Fruit fly (Drosophila melanogaster) whole organism, embryonic: Measurements from ENCODE around the gene Rfx.

Experiments
- Ada2b ChIP-seq: fragments of 200-800 bp; sonication (Bioruptor generic); IDR thresholded peaks from 2 replicates; pipeline ENCODE4 v1.3.6; 2022; ENCODE audit warnings: missing biosample characterization, missing genetic modification characterization
- Adf1 ChIP-seq: fragments of 200-800 bp; sonication (Bioruptor generic); IDR thresholded peaks from 2 replicates; pipeline ENCODE4 v1.3.6; 2022; ENCODE audit warnings: missing biosample characterization, missing genetic modification characterization
- Atf3 ChIP-seq: fragments of 200-800 bp; sonication (Bioruptor generic); optimal IDR thresholded peaks from 3 replicates; lab custom pipeline; 2016; ENCODE audit warnings: missing biosample characterization, missing genetic modification characterization
- CG10462 ChIP-seq: fragments of 200-800 bp; sonication (Bioruptor generic); optimal IDR thresholded peaks from 2 replicates; lab custom pipeline; 2016; ENCODE audit warnings: missing biosample characterization, missing genetic modification characterization
- CG10654 ChIP-seq: fragments of 200-800 bp; sonication (Bioruptor generic); optimal IDR thresholded peaks from 2 replicates; lab custom pipeline; 2016; ENCODE audit warnings: missing biosample characterization, missing genetic modification characterization
- CG12071 ChIP-seq: fragments of 200-800 bp; sonication (Bioruptor generic); optimal IDR thresholded peaks from 3 replicates; lab custom pipeline; 2018; ENCODE audit warnings: missing biosample characterization, mild to moderate bottlenecking, missing genetic modification characterization
- CG12744 ChIP-seq: fragments of 200-800 bp; sonication (Bioruptor generic); optimal IDR thresholded peaks from 2 replicates; lab custom pipeline; 2016; ENCODE audit warnings: missing biosample characterization, missing genetic modification characterization
- CG1602 ChIP-seq: fragments of 200-800 bp; sonication (Bioruptor generic); optimal IDR thresholded peaks from 3 replicates; lab custom pipeline; 2016; ENCODE audit warnings: missing biosample characterization, missing genetic modification characterization
- CG16813 ChIP-seq: fragments of 200-800 bp; sonication (Bioruptor generic); IDR thresholded peaks from 3 replicates; pipeline ENCODE4 v1.3.6; 2022; ENCODE audit warnings: missing biosample characterization, missing genetic modification characterization; ENCODE audit not compliant: partially characterized antibody
- CG16863 ChIP-seq: fragments of 200-800 bp; sonication (Bioruptor generic); optimal IDR thresholded peaks from 3 replicates; lab custom pipeline; 2016; ENCODE audit warnings: missing biosample characterization, missing genetic modification characterization
- CG18262 ChIP-seq: fragments of 200-800 bp; optimal IDR thresholded peaks from 3 replicates; lab custom pipeline; 2019; ENCODE audit warnings: missing biosample characterization, mild to moderate bottlenecking, missing genetic modification characterization, moderate library complexity
- CG2678 ChIP-seq: fragments of 200-800 bp; sonication (Bioruptor generic); optimal IDR thresholded peaks from 3 replicates; lab custom pipeline; 2019; ENCODE audit warnings: missing biosample characterization, mild to moderate bottlenecking, missing genetic modification characterization, moderate library complexity
- CG30431 ChIP-seq: fragments of 200-800 bp; sonication (Bioruptor generic); optimal IDR thresholded peaks from 2 replicates; lab custom pipeline; 2017; ENCODE audit warnings: missing biosample characterization, missing genetic modification characterization
- CG33213 ChIP-seq: fragments of 200-800 bp; sonication (Bioruptor generic); optimal IDR thresholded peaks from 3 replicates; lab custom pipeline; 2016; ENCODE audit warnings: missing biosample characterization, missing genetic modification characterization
- CG4282 ChIP-seq: fragments of 200-800 bp; sonication (Bioruptor generic); optimal IDR thresholded peaks from 2 replicates; lab custom pipeline; 2016; ENCODE audit warnings: missing biosample characterization, missing genetic modification characterization
- CG7745 ChIP-seq: fragments of 200-800 bp; sonication (Bioruptor generic); optimal IDR thresholded peaks from 2 replicates; lab custom pipeline; 2018; ENCODE audit warnings: missing biosample characterization, mild to moderate bottlenecking, missing genetic modification characterization, moderate library complexity
- Dad ChIP-seq: fragments of 200-800 bp; sonication (Bioruptor generic); optimal IDR thresholded peaks from 3 replicates; lab custom pipeline; 2016; ENCODE audit warnings: missing biosample characterization, missing genetic modification characterization
- Dbx ChIP-seq: fragments of 200-800 bp; sonication (Bioruptor generic); IDR thresholded peaks from 3 replicates; pipeline ENCODE4 v1.3.6; 2022; ENCODE audit warnings: missing biosample characterization, missing genetic modification characterization
- Dfd ChIP-seq, 2 experiments: fragments of >200 bp; optimal IDR thresholded peaks; 2 replicates each; lab custom pipeline; 2017; ENCODE audit warnings: missing biosample characterization in 2 of 2, missing genetic modification characterization in 2 of 2
- HLHmδ ChIP-seq: fragments of 200-800 bp; sonication (Bioruptor generic); optimal IDR thresholded peaks from 2 replicates; lab custom pipeline; 2018; ENCODE audit warnings: missing biosample characterization, mild to moderate bottlenecking, missing genetic modification characterization, moderate library complexity
- Hey ChIP-seq: fragments of 200-800 bp; sonication (Bioruptor generic); optimal IDR thresholded peaks from 3 replicates; lab custom pipeline; 2018; ENCODE audit warnings: missing biosample characterization, mild to moderate bottlenecking, missing genetic modification characterization
- MESR4 ChIP-seq: fragments of 200-800 bp; sonication (Bioruptor generic); optimal IDR thresholded peaks from 2 replicates; lab custom pipeline; 2018; ENCODE audit warnings: missing biosample characterization, mild to moderate bottlenecking, missing genetic modification characterization, moderate library complexity
- MTF-1 ChIP-seq: fragments of 200-800 bp; sonication (Bioruptor generic); optimal IDR thresholded peaks from 2 replicates; lab custom pipeline; 2018; ENCODE audit warnings: missing biosample characterization, mild to moderate bottlenecking, missing genetic modification characterization, borderline replicate concordance
- NC2α ChIP-seq: fragments of 200-800 bp; sonication (Bioruptor generic); optimal IDR thresholded peaks from 2 replicates; lab custom pipeline; 2016; ENCODE audit warnings: missing biosample characterization, missing genetic modification characterization
- Taf1 ChIP-seq: fragments of 200-800 bp; sonication (Bioruptor generic); IDR thresholded peaks from 2 replicates; pipeline ENCODE4 v1.3.6; 2022; ENCODE audit warnings: missing biosample characterization, missing genetic modification characterization
- ac ChIP-seq: fragments of 200-800 bp; sonication (Bioruptor generic); optimal IDR thresholded peaks from 3 replicates; lab custom pipeline; 2017; ENCODE audit warnings: missing biosample characterization, mild to moderate bottlenecking, missing genetic modification characterization
- bsh ChIP-seq, 2 experiments: fragments of 200-800 bp; sonication (Bioruptor generic); optimal IDR thresholded peaks; 2 replicates each; lab custom pipeline; 2017 to 2018; ENCODE audit warnings: mild to moderate bottlenecking in 2 of 2, missing biosample characterization in 2 of 2, missing genetic modification characterization in 2 of 2, moderate library complexity in 1 of 2
- btn ChIP-seq: fragments of 200-800 bp; sonication (Bioruptor generic); optimal IDR thresholded peaks from 2 replicates; lab custom pipeline; 2016; ENCODE audit warnings: missing biosample characterization, missing genetic modification characterization
- caup ChIP-seq: fragments of 200-800 bp; sonication (Bioruptor generic); optimal IDR thresholded peaks from 3 replicates; lab custom pipeline; 2017; ENCODE audit warnings: missing biosample characterization, mild to moderate bottlenecking, missing genetic modification characterization, moderate library complexity; ENCODE audit not compliant: severe bottlenecking
- cg ChIP-seq: fragments of 200-800 bp; sonication (Bioruptor generic); optimal IDR thresholded peaks from 3 replicates; lab custom pipeline; 2019; ENCODE audit warnings: missing biosample characterization, mild to moderate bottlenecking, missing genetic modification characterization, moderate library complexity
- chn ChIP-seq: fragments of 200-800 bp; sonication (Bioruptor generic); optimal IDR thresholded peaks from 2 replicates; lab custom pipeline; 2016; ENCODE audit warnings: missing biosample characterization, missing genetic modification characterization
- corto ChIP-seq: fragments of 200-800 bp; sonication (Bioruptor generic); optimal IDR thresholded peaks from 2 replicates; lab custom pipeline; 2016; ENCODE audit warnings: missing biosample characterization, mild to moderate bottlenecking, missing genetic modification characterization, moderate library complexity
- crol ChIP-seq: fragments of 200-800 bp; sonication (Bioruptor generic); IDR thresholded peaks from 2 replicates; pipeline ENCODE4 v1.3.6; 2022; ENCODE audit warnings: missing biosample characterization, missing genetic modification characterization
- dan ChIP-seq: fragments of 200-800 bp; sonication (Bioruptor generic); IDR thresholded peaks from 2 replicates; pipeline ENCODE4 v1.3.6; 2022; ENCODE audit warnings: missing biosample characterization, missing genetic modification characterization
- en ChIP-seq: fragments of 200-800 bp; sonication (Bioruptor generic); optimal IDR thresholded peaks from 2 replicates; lab custom pipeline; 2016; ENCODE audit warnings: missing biosample characterization, missing genetic modification characterization
- ewg ChIP-seq: fragments of 200-800 bp; sonication (Bioruptor generic); optimal IDR thresholded peaks from 3 replicates; lab custom pipeline; 2017; ENCODE audit warnings: mild to moderate bottlenecking, missing biosample characterization, missing genetic modification reagents, missing genetic modification characterization
- gro ChIP-seq: fragments of 200-800 bp; sonication (Bioruptor generic); optimal IDR thresholded peaks from 2 replicates; lab custom pipeline; 2016; ENCODE audit warnings: missing biosample characterization, missing genetic modification characterization
- nmo ChIP-seq: fragments of 200-800 bp; sonication (Bioruptor generic); optimal IDR thresholded peaks from 2 replicates; lab custom pipeline; 2018; ENCODE audit warnings: missing biosample characterization, mild to moderate bottlenecking, missing genetic modification characterization, moderate library complexity
- org-1 ChIP-seq: fragments of 200-800 bp; sonication (Bioruptor generic); optimal IDR thresholded peaks from 2 replicates; lab custom pipeline; 2017; ENCODE audit warnings: missing biosample characterization, missing genetic modification characterization
- run ChIP-seq: fragments of 200-800 bp; sonication (Bioruptor generic); optimal IDR thresholded peaks from 3 replicates; lab custom pipeline; 2018; ENCODE audit warnings: missing biosample characterization, mild to moderate bottlenecking, missing genetic modification characterization
- scrt ChIP-seq: fragments of 200-800 bp; sonication (Bioruptor generic); optimal IDR thresholded peaks from 2 replicates; lab custom pipeline; 2018; ENCODE audit warnings: missing biosample characterization, mild to moderate bottlenecking, missing genetic modification characterization, moderate library complexity
- sim ChIP-seq: fragments of 200-800 bp; sonication (Bioruptor generic); IDR thresholded peaks from 2 replicates; pipeline ENCODE4 v1.3.6; 2022; ENCODE audit warnings: missing biosample characterization, missing genetic modification characterization
- sob ChIP-seq: fragments of 200-800 bp; sonication (Bioruptor generic); IDR thresholded peaks from 2 replicates; pipeline ENCODE4 v1.3.6; 2022; ENCODE audit warnings: missing biosample characterization, missing genetic modification characterization
- stwl ChIP-seq: fragments of 200-800 bp; sonication (Bioruptor generic); optimal IDR thresholded peaks from 3 replicates; lab custom pipeline; 2018; ENCODE audit warnings: missing biosample characterization, mild to moderate bottlenecking, missing genetic modification characterization, moderate library complexity
- tll ChIP-seq, 2 experiments: fragments of 200-800 bp in 1 of 2; fragments of >200 bp in 1 of 2; sonication (Bioruptor generic) in 1 of 2; optimal IDR thresholded peaks; 2 replicates each; lab custom pipeline; 2017 to 2019; ENCODE audit warnings: missing biosample characterization in 2 of 2, missing genetic modification characterization in 2 of 2, mild to moderate bottlenecking in 1 of 2, moderate library complexity in 1 of 2
- trem ChIP-seq: fragments of 200-800 bp; optimal IDR thresholded peaks from 3 replicates; lab custom pipeline; 2019; ENCODE audit warnings: missing biosample characterization, mild to moderate bottlenecking, missing genetic modification characterization, moderate library complexity
- twi ChIP-seq: fragments of 200-800 bp; optimal IDR thresholded peaks from 2 replicates; lab custom pipeline; 2019; ENCODE audit warnings: missing biosample characterization, mild to moderate bottlenecking, missing genetic modification characterization, moderate library complexity
- tx ChIP-seq: fragments of 200-800 bp; sonication (Bioruptor generic); optimal IDR thresholded peaks from 2 replicates; lab custom pipeline; 2016; ENCODE audit warnings: missing biosample characterization, missing genetic modification characterization
- usp ChIP-seq: fragments of >200 bp; optimal IDR thresholded peaks from 2 replicates; lab custom pipeline; 2017; ENCODE audit warnings: missing biosample characterization, missing genetic modification characterization
- yki ChIP-seq: fragments of >200 bp; optimal IDR thresholded peaks from 3 replicates; lab custom pipeline; 2018

Rfx gene

dm6 chr3R:10411752-10412549, 34.1 kb upstream of the Rfx start (continued):
- TF ChIP-seq chn, result no peak
- no peak for TF ChIP-seq HLHmδ (GFP tag; lab: Kevin White, UChicago)
- no peak for TF ChIP-seq yki (lab: Kevin White, UChicago)
- TF ChIP-seq CG10654, result no peak
- TF ChIP-seq Taf1, result peak; percentile 84
- TF ChIP-seq MESR4 (GFP tag; lab: Kevin White, UChicago), result no peak
- TF ChIP-seq scrt (GFP tag; lab: Kevin White, UChicago), result no peak
- TF ChIP-seq CG16813 (GFP tag; lab: Robert Waterston, UW), result no peak
- no peak for TF ChIP-seq en (GFP tag; lab: Kevin White, UChicago)
- no peak for TF ChIP-seq tx (GFP tag; lab: Kevin White, UChicago)
- TF ChIP-seq CG18262 (tag; lab: Kevin White, UChicago), result no peak
- no peak for TF ChIP-seq CG16863
- no peak for TF ChIP-seq CG12071 (GFP tag; lab: Kevin White, UChicago)
- peak; percentile 84 for TF ChIP-seq sob (GFP tag; lab: Robert Waterston, UW)
- no peak for TF ChIP-seq sim (GFP tag; lab: Robert Waterston, UW)
- no peak for TF ChIP-seq Atf3 (GFP tag; lab: Kevin White, UChicago)
- no peak for TF ChIP-seq CG12744
- TF ChIP-seq CG2678 (tag; lab: Kevin White, UChicago), result no peak
- TF ChIP-seq CG10462 (GFP tag; lab: Kevin White, UChicago), result no peak
- TF ChIP-seq gro (GFP tag; lab: Kevin White, UChicago), result peak; percentile 73
- no peak for TF ChIP-seq MTF-1 (GFP tag; lab: Kevin White, UChicago)
- TF ChIP-seq Hey (tag; lab: Kevin White, UChicago), result peak; percentile 73
- no peak for TF ChIP-seq usp (GFP tag; lab: Kevin White, UChicago)
- TF ChIP-seq CG1602 (GFP tag; lab: Kevin White, UChicago), result no peak
- TF ChIP-seq nmo (GFP tag; lab: Kevin White, UChicago), result peak; percentile 47
- TF ChIP-seq CG7745 (tag; lab: Kevin White, UChicago), result no peak
- no peak for TF ChIP-seq trem
- no peak for TF ChIP-seq CG33213 (GFP tag; lab: Kevin White, UChicago)
- TF ChIP-seq Ada2b, result no peak
- TF ChIP-seq cg (GFP tag; lab: Kevin White, UChicago), result no peak
- TF ChIP-seq tll (GFP tag; optimal IDR thresholded peaks at IDR 0.05; lab: Kevin White, UChicago), result no peak
- no peak for TF ChIP-seq stwl
- TF ChIP-seq dan (GFP tag; lab: Robert Waterston, UW), result no peak
- peak; percentile 64 for TF ChIP-seq caup
- peak; percentile 45; the same call in 1 of the 3 replicates for TF ChIP-seq Dbx
- no peak for TF ChIP-seq run (tag; lab: Kevin White, UChicago)
- TF ChIP-seq btn (GFP tag; lab: Kevin White, UChicago), result no peak
- no peak for TF ChIP-seq crol (GFP tag; lab: Robert Waterston, UW)
- no peak for TF ChIP-seq Dfd (GFP tag; optimal IDR thresholded peaks at IDR 0.05; lab: Kevin White, UChicago)
- TF ChIP-seq CG4282 (GFP tag; lab: Kevin White, UChicago), result no peak
- TF ChIP-seq corto (GFP tag; lab: Kevin White, UChicago), result no peak
- TF ChIP-seq org-1 (GFP tag; lab: Kevin White, UChicago), result no peak
- no peak for TF ChIP-seq Dad (GFP tag; lab: Kevin White, UChicago)
- no peak for TF ChIP-seq CG30431 (GFP tag; lab: Kevin White, UChicago)
- no peak for TF ChIP-seq NC2α (GFP tag; lab: Kevin White, UChicago)
- TF ChIP-seq bsh (GFP tag; optimal IDR thresholded peaks at IDR 0.05; lab: Kevin White, UChicago), result no peak
- no peak for TF ChIP-seq twi (tag; lab: Kevin White, UChicago)
- TF ChIP-seq Adf1 (GFP tag; lab: Robert Waterston, UW), result no peak
- no peak for TF ChIP-seq ewg (GFP tag; lab: Kevin White, UChicago)
- no peak for TF ChIP-seq ac
